Comparison of ENCODE assay signal across 2 fruit fly cellular contexts in the genomic region with DNA sequence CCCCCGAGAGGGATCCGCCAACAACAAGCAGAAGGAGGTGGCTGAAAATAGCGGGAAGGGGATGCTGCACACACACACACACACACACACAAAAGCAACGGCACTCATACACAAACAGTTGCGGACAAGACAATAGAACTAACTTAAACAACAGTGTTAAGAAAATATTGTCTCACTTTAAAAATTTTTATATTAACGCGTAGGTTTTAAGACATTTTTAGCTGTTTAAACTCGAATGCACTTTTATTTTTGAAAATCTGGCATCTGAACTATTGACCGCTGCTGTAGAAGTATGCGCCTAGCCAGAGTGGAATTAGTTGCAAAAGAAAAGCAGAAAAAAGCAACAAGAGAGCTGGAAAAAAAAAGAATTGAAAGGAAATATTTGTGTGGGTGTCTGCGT.
TF ChIP-seq lines count a peak whose summit lies in the region.

No protein-coding gene starts in this region.

TF ChIP-seq in whole organism, embryonic, 481 proteins besides CTCF, POLR2A, EP300 and RAD21 (continued from another document and continues in another):
- TF ChIP-seq Sry-δ (GFP tag; optimal IDR thresholded peaks at IDR 0.05; lab: Kevin White, UChicago) = peak; percentile 31
- TF ChIP-seq zfh2 (GFP tag; optimal IDR thresholded peaks at IDR 0.05; lab: Kevin White, UChicago) = peak; percentile 62
- TF ChIP-seq schlank (tag; optimal IDR thresholded peaks at IDR 0.05; lab: Kevin White, UChicago) = peak; percentile 75
- peak; percentile 82 for TF ChIP-seq Rx (GFP tag; IDR thresholded peaks at IDR 0.05; lab: Robert Waterston, UW)
- TF ChIP-seq CG43689 (GFP tag; IDR thresholded peaks at IDR 0.05; lab: Robert Waterston, UW) = 0 out of 2 replicates have a peak, but pooled peaks have one; percentile 21
- peak; percentile 71 for TF ChIP-seq CG6683 (GFP tag; optimal IDR thresholded peaks at IDR 0.05; lab: Kevin White, UChicago)
- TF ChIP-seq stc (GFP tag; IDR thresholded peaks at IDR 0.05; lab: Robert Waterston, UW) = peak; percentile 87
- TF ChIP-seq Ssrp (tag; optimal IDR thresholded peaks at IDR 0.05; lab: Kevin White, UChicago) = peak; percentile 74
- peak; percentile 71 for TF ChIP-seq bab2 (GFP tag; optimal IDR thresholded peaks at IDR 0.05; lab: Kevin White, UChicago)
- TF ChIP-seq mld (GFP tag; IDR thresholded peaks at IDR 0.05; lab: Robert Waterston, UW; ENCODE audit: partially characterized antibody) = no peak
- peak; percentile 88 for TF ChIP-seq E2f1 (GFP tag; IDR thresholded peaks at IDR 0.05; lab: Robert Waterston, UW)
- TF ChIP-seq CG10274 (GFP tag; optimal IDR thresholded peaks at IDR 0.05; lab: Kevin White, UChicago) = no peak
- no peak for TF ChIP-seq Trl (optimal IDR thresholded peaks at IDR 0.05; lab: Kevin White, UChicago)
- peak; percentile 59 for TF ChIP-seq Trl (GFP tag; optimal IDR thresholded peaks at IDR 0.05; lab: Kevin White, UChicago)
- TF ChIP-seq amos (GFP tag; IDR thresholded peaks at IDR 0.05; lab: Robert Waterston, UW; ENCODE audit: partially characterized antibody) = no peak
- peak; percentile 91 for TF ChIP-seq Fer1 (GFP tag; optimal IDR thresholded peaks at IDR 0.05; lab: Kevin White, UChicago)
- peak; percentile 82 for TF ChIP-seq CG3726 (GFP tag; IDR thresholded peaks at IDR 0.05; lab: Robert Waterston, UW)
- peak; percentile 88 for TF ChIP-seq nerfin-1 (tag; optimal IDR thresholded peaks at IDR 0.05; lab: Kevin White, UChicago)
- no peak for TF ChIP-seq inv (GFP tag; IDR thresholded peaks at IDR 0.05; lab: Robert Waterston, UW; ENCODE audit: partially characterized antibody)
- no peak for TF ChIP-seq CG14965 (GFP tag; optimal IDR thresholded peaks at IDR 0.05; lab: Kevin White, UChicago; ENCODE audit: borderline replicate concordance)
- peak; percentile 91 for TF ChIP-seq B-H2 (GFP tag; optimal IDR thresholded peaks at IDR 0.05; lab: Kevin White, UChicago)
- TF ChIP-seq CG1792 (GFP tag; optimal IDR thresholded peaks at IDR 0.05; lab: Kevin White, UChicago) = peak; percentile 40
- TF ChIP-seq CG17568 (GFP tag; optimal IDR thresholded peaks at IDR 0.05; lab: Kevin White, UChicago) = peak; percentile 71
- TF ChIP-seq CG15011 (GFP tag; optimal IDR thresholded peaks at IDR 0.05; lab: Kevin White, UChicago) = peak; percentile 66
- peak; percentile 94 for TF ChIP-seq vvl (GFP tag; IDR thresholded peaks at IDR 0.05; lab: Robert Waterston, UW)
- peak; percentile 12 for TF ChIP-seq Lhr (GFP tag; optimal IDR thresholded peaks at IDR 0.05; lab: Kevin White, UChicago)
- peak; percentile 70 for TF ChIP-seq CG9215 (GFP tag; IDR thresholded peaks at IDR 0.05; lab: Robert Waterston, UW)
- TF ChIP-seq fd102C (GFP tag; optimal IDR thresholded peaks at IDR 0.05; lab: Kevin White, UChicago) = peak; percentile 30
- TF ChIP-seq slou (GFP tag; optimal IDR thresholded peaks at IDR 0.05; lab: Kevin White, UChicago) = peak; percentile 15
- peak; percentile 75 for TF ChIP-seq sd (tag; optimal IDR thresholded peaks at IDR 0.05; lab: Kevin White, UChicago)
- TF ChIP-seq cad (GFP tag; optimal IDR thresholded peaks at IDR 0.05; lab: Kevin White, UChicago) = no peak
- TF ChIP-seq Hsf (GFP tag; optimal IDR thresholded peaks at IDR 0.05; lab: Kevin White, UChicago) = peak; percentile 88
- TF ChIP-seq CG13775 (GFP tag; optimal IDR thresholded peaks at IDR 0.05; lab: Kevin White, UChicago) = peak; percentile 64
- TF ChIP-seq CG14050 (GFP tag; IDR thresholded peaks at IDR 0.05; lab: Robert Waterston, UW) = peak; percentile 77
- peak; percentile 91 for TF ChIP-seq gem (tag; optimal IDR thresholded peaks at IDR 0.05; lab: Kevin White, UChicago)
- TF ChIP-seq lmd (GFP tag; IDR thresholded peaks at IDR 0.05; lab: Robert Waterston, UW) = peak; percentile 83
- TF ChIP-seq cwo (GFP tag; optimal IDR thresholded peaks at IDR 0.05; lab: Kevin White, UChicago) = peak; percentile 83
- no peak for TF ChIP-seq zf30C (GFP tag; optimal IDR thresholded peaks at IDR 0.05; lab: Kevin White, UChicago)
- TF ChIP-seq cas (GFP tag; IDR thresholded peaks at IDR 0.05; lab: Robert Waterston, UW) = 0 out of 2 replicates have a peak, but pooled peaks have one; percentile 17
- peak; percentile 18 for TF ChIP-seq CG4617 (GFP tag; optimal IDR thresholded peaks at IDR 0.05; lab: Kevin White, UChicago; ENCODE audit: borderline replicate concordance)
- peak; percentile 79 for TF ChIP-seq Gug (GFP tag; IDR thresholded peaks at IDR 0.05; lab: Robert Waterston, UW)
- no peak for TF ChIP-seq Bgb (GFP tag; IDR thresholded peaks at IDR 0.05; lab: Robert Waterston, UW; ENCODE audit: partially characterized antibody)
- peak; percentile 80 for TF ChIP-seq ranshi (GFP tag; IDR thresholded peaks at IDR 0.05; lab: Robert Waterston, UW)
- peak; percentile 77 for TF ChIP-seq CG15514 (GFP tag; optimal IDR thresholded peaks at IDR 0.05; lab: Kevin White, UChicago)
- peak; percentile 79; the same call in 1 of the 2 replicates for TF ChIP-seq CG32532 (GFP tag; IDR thresholded peaks at IDR 0.05; lab: Robert Waterston, UW)
- TF ChIP-seq CG4730 (GFP tag; IDR thresholded peaks at IDR 0.05; lab: Robert Waterston, UW) = peak; percentile 65
- TF ChIP-seq CG11723 (GFP tag; optimal IDR thresholded peaks at IDR 0.05; lab: Kevin White, UChicago) = peak; percentile 59
- no peak for TF ChIP-seq HLH4C (GFP tag; IDR thresholded peaks at IDR 0.05; lab: Robert Waterston, UW; ENCODE audit: partially characterized antibody)
- TF ChIP-seq vfl (GFP tag; optimal IDR thresholded peaks at IDR 0.05; lab: Kevin White, UChicago) = peak; percentile 73
- no peak for TF ChIP-seq usp (GFP tag; optimal IDR thresholded peaks at IDR 0.05; lab: Kevin White, UChicago)
- TF ChIP-seq CG9727 (GFP tag; optimal IDR thresholded peaks at IDR 0.05; lab: Kevin White, UChicago) = peak; percentile 79
- TF ChIP-seq lov (optimal IDR thresholded peaks at IDR 0.05; lab: Kevin White, UChicago) = no peak
- peak; percentile 90 for TF ChIP-seq lov (GFP tag; IDR thresholded peaks at IDR 0.05; lab: Robert Waterston, UW)
- TF ChIP-seq ttk (GFP tag; IDR thresholded peaks at IDR 0.05; lab: Robert Waterston, UW) = peak; percentile 89
- TF ChIP-seq CG2712 (tag; optimal IDR thresholded peaks at IDR 0.05; lab: Kevin White, UChicago) = peak; percentile 94
- TF ChIP-seq HmgD (GFP tag; optimal IDR thresholded peaks at IDR 0.05; lab: Kevin White, UChicago) = peak; percentile 12
- TF ChIP-seq CG9876 (GFP tag; optimal IDR thresholded peaks at IDR 0.05; lab: Kevin White, UChicago) = peak; percentile 70
- no peak for TF ChIP-seq Elba2 (GFP tag; optimal IDR thresholded peaks at IDR 0.05; lab: Kevin White, UChicago)
- peak; percentile 53 for TF ChIP-seq exex (tag; optimal IDR thresholded peaks at IDR 0.05; lab: Kevin White, UChicago)
- TF ChIP-seq CG15073 (GFP tag; optimal IDR thresholded peaks at IDR 0.05; lab: Kevin White, UChicago) = peak; percentile 8
- TF ChIP-seq Camta (GFP tag; optimal IDR thresholded peaks at IDR 0.05; lab: Kevin White, UChicago) = peak; percentile 64
- peak; percentile 57; the same call in 1 of the 2 replicates for TF ChIP-seq gsb (GFP tag; IDR thresholded peaks at IDR 0.05; lab: Robert Waterston, UW)

TF ChIP-seq in whole organism, prepupa, 60 proteins besides CTCF, POLR2A, EP300 and RAD21 (continued from another document):
- TF ChIP-seq CG11902 (GFP tag; optimal IDR thresholded peaks at IDR 0.05; lab: Kevin White, UChicago) (peak; percentile 12), fd59A (GFP tag; optimal IDR thresholded peaks at IDR 0.05; lab: Kevin White, UChicago) (peak; percentile 67), ss (GFP tag; optimal IDR thresholded peaks at IDR 0.05; lab: Kevin White, UChicago) (peak; percentile 42 to 76), cyc (GFP tag; optimal IDR thresholded peaks at IDR 0.05; lab: Kevin White, UChicago) (peak; percentile 47), esn (GFP tag; optimal IDR thresholded peaks at IDR 0.05; lab: Kevin White, UChicago) (no peak), fd85E (GFP tag; optimal IDR thresholded peaks at IDR 0.05; lab: Kevin White, UChicago) (peak; percentile 24), CG11294 (GFP tag; IDR thresholded peaks at IDR 0.05; lab: Robert Waterston, UW) (peak; percentile 72), CG8319 (GFP tag; optimal IDR thresholded peaks at IDR 0.05; lab: Kevin White, UChicago) (no peak), Blimp-1 (GFP tag; optimal IDR thresholded peaks at IDR 0.05; lab: Kevin White, UChicago) (no peak)
